Worm (Caenorhabditis elegans) whole organism, L2 larva: Measurements from ENCODE around the gene aqp-4.

ENCODE experiments used
- C34F6.9 ChIP-seq: fragments of 150-350 bp; optimal IDR thresholded peaks from 2 replicates; lab custom pipeline; 2014; ENCODE audit warnings: missing biosample characterization, missing genetic modification characterization
- F13H6.1 ChIP-seq: sonication (generic microtip); optimal IDR thresholded peaks from 2 replicates; lab custom pipeline; 2016; ENCODE audit warnings: missing genetic modification characterization, missing compliant biosample characterization
- R02D3.7 ChIP-seq: fragments of 150-350 bp; optimal IDR thresholded peaks from 2 replicates; lab custom pipeline; 2014; ENCODE audit warnings: missing biosample characterization, missing genetic modification characterization
- Y55F3AM.14 ChIP-seq: fragments of 200-800 bp; sonication (Bioruptor generic); optimal IDR thresholded peaks from 2 replicates; lab custom pipeline; 2018; ENCODE audit warnings: mild to moderate bottlenecking, missing genetic modification characterization, missing compliant biosample characterization
- alr-1 ChIP-seq: fragments of 150-350 bp; optimal IDR thresholded peaks from 2 replicates; lab custom pipeline; 2014; ENCODE audit warnings: missing biosample characterization, missing genetic modification characterization
- aly-2 ChIP-seq: fragments of 150-350 bp; optimal IDR thresholded peaks from 2 replicates; lab custom pipeline; 2014; ENCODE audit warnings: missing biosample characterization, missing genetic modification characterization
- ama-1 ChIP-seq: fragments of 150-350 bp; optimal IDR thresholded peaks from 2 replicates; lab custom pipeline; 2018; ENCODE audit warnings: inconsistent platforms
- ceh-16 ChIP-seq: fragments of 150-350 bp; optimal IDR thresholded peaks from 2 replicates; lab custom pipeline; 2014; ENCODE audit warnings: missing biosample characterization, missing genetic modification characterization
- ceh-82 ChIP-seq: fragments of 150-350 bp; optimal IDR thresholded peaks from 2 replicates; lab custom pipeline; 2014; ENCODE audit warnings: missing biosample characterization, missing genetic modification characterization
- crh-2 ChIP-seq: sonication (generic microtip); optimal IDR thresholded peaks from 2 replicates; lab custom pipeline; 2017; ENCODE audit warnings: missing biosample characterization, missing genetic modification characterization
- dmd-4 ChIP-seq: sonication (generic microtip); optimal IDR thresholded peaks from 2 replicates; lab custom pipeline; 2017; ENCODE audit warnings: missing biosample characterization, missing genetic modification characterization
- egl-27 ChIP-seq: sonication (generic microtip); optimal IDR thresholded peaks from 3 replicates; lab custom pipeline; 2017; ENCODE audit warnings: missing biosample characterization, missing genetic modification reagents, missing genetic modification characterization
- elt-1 ChIP-seq: fragments of 150-350 bp; optimal IDR thresholded peaks from 2 replicates; lab custom pipeline; 2014; ENCODE audit warnings: missing biosample characterization, missing genetic modification characterization
- elt-3 ChIP-seq: sonication (generic microtip); optimal IDR thresholded peaks from 2 replicates; lab custom pipeline; 2017; ENCODE audit warnings: missing biosample characterization, missing genetic modification characterization
- gmeb-1 ChIP-seq: fragments of 150-350 bp; optimal IDR thresholded peaks from 2 replicates; lab custom pipeline; 2014; ENCODE audit warnings: missing biosample characterization, missing genetic modification characterization
- lin-13 ChIP-seq: fragments of 150-350 bp; optimal IDR thresholded peaks from 2 replicates; lab custom pipeline; 2014; ENCODE audit warnings: missing biosample characterization, missing genetic modification reagents, missing genetic modification characterization
- mbf-1 ChIP-seq: sonication (generic microtip); optimal IDR thresholded peaks from 2 replicates; lab custom pipeline; 2017; ENCODE audit warnings: missing biosample characterization, missing genetic modification characterization
- mdl-1 ChIP-seq, 2 experiments: fragments of 150-350 bp in 1 of 2; sonication (generic microtip) in 1 of 2; optimal IDR thresholded peaks; 2 replicates each; lab custom pipeline; 2017; ENCODE audit warnings: missing biosample characterization in 2 of 2, missing genetic modification characterization in 2 of 2
- nhr-10 ChIP-seq: sonication (generic microtip); optimal IDR thresholded peaks from 2 replicates; lab custom pipeline; 2017; ENCODE audit warnings: missing biosample characterization, missing genetic modification characterization
- nhr-11 ChIP-seq: fragments of 150-350 bp; optimal IDR thresholded peaks from 2 replicates; lab custom pipeline; 2014; ENCODE audit warnings: missing biosample characterization, missing genetic modification characterization
- nhr-12 ChIP-seq: fragments of 150-350 bp; optimal IDR thresholded peaks from 2 replicates; lab custom pipeline; 2014; ENCODE audit warnings: missing biosample characterization, missing genetic modification characterization
- nhr-129 ChIP-seq: fragments of 150-350 bp; optimal IDR thresholded peaks from 2 replicates; lab custom pipeline; 2014; ENCODE audit warnings: missing biosample characterization, missing genetic modification characterization
- nhr-21 ChIP-seq: fragments of 150-350 bp; optimal IDR thresholded peaks from 2 replicates; lab custom pipeline; 2014; ENCODE audit warnings: missing biosample characterization, missing genetic modification characterization
- nhr-23 ChIP-seq: fragments of 150-350 bp; optimal IDR thresholded peaks from 2 replicates; lab custom pipeline; 2014; ENCODE audit warnings: missing biosample characterization, missing genetic modification reagents, missing genetic modification characterization
- nhr-237 ChIP-seq: fragments of 150-350 bp; optimal IDR thresholded peaks from 2 replicates; lab custom pipeline; 2014; ENCODE audit warnings: missing biosample characterization, missing genetic modification characterization
- nhr-6 ChIP-seq: fragments of 150-350 bp; optimal IDR thresholded peaks from 2 replicates; lab custom pipeline; 2014; ENCODE audit warnings: missing biosample characterization, missing genetic modification characterization
- nhr-77 ChIP-seq: fragments of 150-350 bp; optimal IDR thresholded peaks from 2 replicates; lab custom pipeline; 2014; ENCODE audit warnings: missing biosample characterization, missing genetic modification characterization
- sem-4 ChIP-seq: fragments of 150-350 bp; optimal IDR thresholded peaks from 2 replicates; lab custom pipeline; 2014; ENCODE audit warnings: missing biosample characterization, missing genetic modification reagents, missing genetic modification characterization
- sma-3 ChIP-seq: sonication (generic microtip); optimal IDR thresholded peaks from 2 replicates; lab custom pipeline; 2016; ENCODE audit warnings: missing genetic modification reagents, missing genetic modification characterization, missing compliant biosample characterization
- sma-9 ChIP-seq, 2 experiments: fragments of 150-350 bp in 1 of 2; sonication (generic microtip) in 1 of 2; optimal IDR thresholded peaks; 2 replicates each; lab custom pipeline; 2014 to 2016; ENCODE audit warnings: missing genetic modification characterization in 2 of 2, mild to moderate bottlenecking in 1 of 2, missing biosample characterization in 1 of 2, missing compliant biosample characterization in 1 of 2, missing genetic modification reagents in 1 of 2, moderate library complexity in 1 of 2
- unc-39 ChIP-seq: fragments of 150-350 bp; optimal IDR thresholded peaks from 2 replicates; lab custom pipeline; 2014; ENCODE audit warnings: missing biosample characterization, missing genetic modification characterization
- unc-55 ChIP-seq: fragments of 150-350 bp; sonication (generic microtip); optimal IDR thresholded peaks from 3 replicates; lab custom pipeline; 2014; ENCODE audit warnings: missing biosample characterization, missing genetic modification reagents, missing genetic modification characterization
- unc-62 ChIP-seq: fragments of 150-350 bp; optimal IDR thresholded peaks from 2 replicates; lab custom pipeline; 2014; ENCODE audit warnings: missing biosample characterization, missing genetic modification reagents, missing genetic modification characterization
- zag-1 ChIP-seq: fragments of 150-350 bp; optimal IDR thresholded peaks from 2 replicates; lab custom pipeline; 2014; ENCODE audit warnings: missing biosample characterization, missing genetic modification characterization
- ztf-11 ChIP-seq: sonication (generic microtip); optimal IDR thresholded peaks from 2 replicates; lab custom pipeline; 2017; ENCODE audit warnings: missing biosample characterization, missing genetic modification characterization
- ztf-4 ChIP-seq: fragments of 150-350 bp; optimal IDR thresholded peaks from 2 replicates; lab custom pipeline; 2014; ENCODE audit warnings: missing biosample characterization, missing genetic modification characterization

The aqp-4 gene

ce11 chrV:9752918-9753317, 15.6 kb downstream of the aqp-4 start, which contains the start of gene F58E6.6:
F58E6.6 (minus strand) TSS chrV:9753018.
- no peak for TF ChIP-seq sma-3
- TF ChIP-seq Y55F3AM.14 (GFP tag; lab: Kevin White, UChicago): no peak
- TF ChIP-seq unc-55 (GFP tag; lab: Kevin White, UChicago): no peak
- TF ChIP-seq mbf-1 (tag; lab: Kevin White, UChicago): no peak
- TF ChIP-seq unc-39 (tag; lab: Kevin White, UChicago): no peak
- TF ChIP-seq sem-4 (tag; lab: Kevin White, UChicago): no peak
- TF ChIP-seq nhr-11: no peak
- TF ChIP-seq nhr-129 (tag; lab: Kevin White, UChicago): no peak
- no peak for TF ChIP-seq elt-3 (tag; lab: Kevin White, UChicago)
- no peak for TF ChIP-seq lin-13
- TF ChIP-seq, all 48 proteins: peak for 0

- TF ChIP-seq lin-13 (no peak), nhr-12 (tag; lab: Kevin White, UChicago) (no peak), F13H6.1 (tag; lab: Kevin White, UChicago) (no peak), zag-1 (no peak), sma-9 (GFP tag; optimal IDR thresholded peaks at IDR 0.05; lab: Kevin White, UChicago) (no peak), sma-9 (tag; optimal IDR thresholded peaks at IDR 0.05; lab: Kevin White, UChicago) (no peak), crh-2 (tag; lab: Kevin White, UChicago) (no peak), unc-39 (tag; lab: Kevin White, UChicago) (no peak), mdl-1 (tag; optimal IDR thresholded peaks at IDR 0.05; lab: Kevin White, UChicago) (no peak), unc-62 (GFP tag; lab: Kevin White, UChicago) (no peak), nhr-6 (tag; lab: Kevin White, UChicago) (no peak), aly-2 (tag; lab: Kevin White, UChicago) (no peak)
Measured at ce11 chrV:9753554-9753953, 16.2 kb downstream of the aqp-4 start.

ce11 chrV:9754459-9754858, 17.1 kb downstream of the aqp-4 start, which contains the start of gene F58E6.5:
F58E6.5 (minus strand) TSS chrV:9754559.
- no peak for TF ChIP-seq aly-2 (tag; lab: Kevin White, UChicago)
- no peak for TF ChIP-seq mbf-1 (tag; lab: Kevin White, UChicago)
- no peak for TF ChIP-seq F13H6.1 (tag; lab: Kevin White, UChicago)
- TF ChIP-seq nhr-23 (tag; lab: Kevin White, UChicago): no peak
- no peak for TF ChIP-seq nhr-21 (tag; lab: Kevin White, UChicago)
- TF ChIP-seq nhr-237: no peak
- no peak for TF ChIP-seq nhr-11
- TF ChIP-seq ztf-4 (tag; lab: Kevin White, UChicago): no peak
- no peak for TF ChIP-seq nhr-77
- no peak for TF ChIP-seq ama-1 (lab: Kevin White, UChicago)
- TF ChIP-seq elt-3 (tag; lab: Kevin White, UChicago): no peak
- TF ChIP-seq sma-9 (GFP tag; optimal IDR thresholded peaks at IDR 0.05; lab: Kevin White, UChicago): no peak
- TF ChIP-seq sma-9 (tag; optimal IDR thresholded peaks at IDR 0.05; lab: Kevin White, UChicago): no peak
- TF ChIP-seq ztf-11: no peak
- TF ChIP-seq mdl-1 (tag; optimal IDR thresholded peaks at IDR 0.05; lab: Kevin White, UChicago): no peak
- TF ChIP-seq gmeb-1: no peak
- no peak for TF ChIP-seq nhr-12 (tag; lab: Kevin White, UChicago)
- TF ChIP-seq nhr-129 (tag; lab: Kevin White, UChicago): no peak
- TF ChIP-seq, all 48 proteins: peak for 0

ce11 chrV:9755725-9756124, 18.4 kb downstream of the aqp-4 start, which contains the start of gene F58E6.8:
F58E6.8 (minus strand) TSS chrV:9755825.
- TF ChIP-seq aly-2 (tag; lab: Kevin White, UChicago): no peak
- no peak for TF ChIP-seq nhr-237
- TF ChIP-seq nhr-10: no peak
- no peak for TF ChIP-seq nhr-11
- no peak for TF ChIP-seq R02D3.7 (tag; lab: Kevin White, UChicago)
- no peak for TF ChIP-seq alr-1
- no peak for TF ChIP-seq nhr-21 (tag; lab: Kevin White, UChicago)
- TF ChIP-seq ceh-82 (tag; lab: Kevin White, UChicago): no peak
- no peak for TF ChIP-seq unc-55 (GFP tag; lab: Kevin White, UChicago)
- no peak for TF ChIP-seq ztf-11
- TF ChIP-seq mbf-1 (tag; lab: Kevin White, UChicago): no peak
- TF ChIP-seq C34F6.9: no peak
- no peak for TF ChIP-seq elt-1 (tag; lab: Kevin White, UChicago)
- TF ChIP-seq unc-39 (tag; lab: Kevin White, UChicago): no peak
- TF ChIP-seq gmeb-1: no peak
- TF ChIP-seq egl-27: no peak
- no peak for TF ChIP-seq zag-1
- TF ChIP-seq crh-2 (tag; lab: Kevin White, UChicago): no peak
- no peak for TF ChIP-seq dmd-4
- TF ChIP-seq ceh-16: no peak
